Worm (Caenorhabditis elegans) whole organism, late embryonic: ENCODE measurements around the gene K10C9.4.

Experiments
- C08G9.2 ChIP-seq: sonication (generic microtip); optimal IDR thresholded peaks from 2 replicates; lab custom pipeline; 2016; ENCODE audit warnings: mild to moderate bottlenecking, missing genetic modification characterization, moderate library complexity, missing compliant biosample characterization
- C38D4.7 ChIP-seq: fragments of 200-800 bp; sonication (Bioruptor generic); optimal IDR thresholded peaks from 2 replicates; lab custom pipeline; 2018; ENCODE audit warnings: mild to moderate bottlenecking, missing genetic modification characterization, moderate library complexity, missing compliant biosample characterization
- F13H6.1 ChIP-seq: sonication (generic microtip); optimal IDR thresholded peaks from 2 replicates; lab custom pipeline; 2016; ENCODE audit warnings: missing genetic modification characterization, missing compliant biosample characterization
- K09A11.1 ChIP-seq: sonication (generic microtip); optimal IDR thresholded peaks from 2 replicates; lab custom pipeline; 2017; ENCODE audit warnings: antibody characterized with exemption, mild to moderate bottlenecking, missing genetic modification characterization, missing compliant biosample characterization; ENCODE audit not compliant: insufficient read depth
- T23F11.4 ChIP-seq: fragments of 200-800 bp; sonication (Bioruptor generic); optimal IDR thresholded peaks from 2 replicates; lab custom pipeline; 2018; ENCODE audit warnings: mild to moderate bottlenecking, missing genetic modification characterization, missing compliant biosample characterization
- Y22D7AL.16 ChIP-seq: sonication (generic microtip); optimal IDR thresholded peaks from 2 replicates; lab custom pipeline; 2016; ENCODE audit warnings: missing genetic modification characterization, missing compliant biosample characterization
- ahr-1 ChIP-seq: sonication (generic microtip); optimal IDR thresholded peaks from 2 replicates; lab custom pipeline; 2016; ENCODE audit warnings: missing genetic modification characterization, missing compliant biosample characterization
- ceh-14 ChIP-seq: sonication (generic microtip); optimal IDR thresholded peaks from 2 replicates; lab custom pipeline; 2016; ENCODE audit warnings: missing genotype, missing genetic modification characterization, missing compliant biosample characterization
- ceh-19 ChIP-seq: fragments of 200-800 bp; sonication (Bioruptor generic); optimal IDR thresholded peaks from 2 replicates; lab custom pipeline; 2018; ENCODE audit warnings: mild to moderate bottlenecking, missing genetic modification characterization, missing compliant biosample characterization
- ceh-2 ChIP-seq: sonication (generic microtip); optimal IDR thresholded peaks from 2 replicates; lab custom pipeline; 2016; ENCODE audit warnings: missing genotype, missing genetic modification characterization, missing compliant biosample characterization
- ceh-22 ChIP-seq: sonication (generic microtip); optimal IDR thresholded peaks from 2 replicates; lab custom pipeline; 2017; ENCODE audit warnings: missing biosample characterization, missing genetic modification characterization
- ceh-30 ChIP-seq: fragments of 150-350 bp; optimal IDR thresholded peaks from 2 replicates; lab custom pipeline; 2014; ENCODE audit warnings: missing biosample characterization, missing genetic modification characterization
- ets-4 ChIP-seq: sonication (generic microtip); optimal IDR thresholded peaks from 2 replicates; lab custom pipeline; 2016; ENCODE audit warnings: missing genetic modification characterization, missing compliant biosample characterization
- fax-1 ChIP-seq: sonication (generic microtip); optimal IDR thresholded peaks from 2 replicates; lab custom pipeline; 2016; ENCODE audit warnings: missing genotype, missing genetic modification characterization, missing compliant biosample characterization
- fkh-10 ChIP-seq: fragments of 150-350 bp; optimal IDR thresholded peaks from 2 replicates; lab custom pipeline; 2014; ENCODE audit warnings: missing biosample characterization, missing genetic modification reagents, missing genetic modification characterization
- fkh-6 ChIP-seq: sonication (generic microtip); optimal IDR thresholded peaks from 2 replicates; lab custom pipeline; 2016; ENCODE audit warnings: missing genetic modification characterization, missing compliant biosample characterization
- gmeb-2 ChIP-seq: sonication (generic microtip); optimal IDR thresholded peaks from 2 replicates; lab custom pipeline; 2016; ENCODE audit warnings: missing genetic modification characterization, inconsistent platforms, missing compliant biosample characterization
- hlh-13 ChIP-seq: fragments of 200-800 bp; sonication (Bioruptor generic); optimal IDR thresholded peaks from 2 replicates; lab custom pipeline; 2018; ENCODE audit warnings: mild to moderate bottlenecking, missing genetic modification characterization, missing compliant biosample characterization
- hlh-30 ChIP-seq: sonication (generic microtip); optimal IDR thresholded peaks from 2 replicates; lab custom pipeline; 2017; ENCODE audit warnings: antibody characterized with exemption, missing genetic modification characterization, missing compliant biosample characterization; ENCODE audit not compliant: insufficient read depth
- hlh-6 ChIP-seq: sonication (generic microtip); optimal IDR thresholded peaks from 2 replicates; lab custom pipeline; 2016; ENCODE audit warnings: missing genotype, missing genetic modification characterization, missing compliant biosample characterization
- lin-11 ChIP-seq: fragments of 200-800 bp; sonication (Bioruptor generic); optimal IDR thresholded peaks from 2 replicates; lab custom pipeline; 2018; ENCODE audit warnings: mild to moderate bottlenecking, missing genetic modification characterization, missing compliant biosample characterization
- nhr-232 ChIP-seq: sonication (generic microtip); optimal IDR thresholded peaks from 2 replicates; lab custom pipeline; 2016; ENCODE audit warnings: missing genetic modification characterization, missing compliant biosample characterization
- pat-9 ChIP-seq: fragments of 200-800 bp; sonication (Bioruptor generic); optimal IDR thresholded peaks from 2 replicates; lab custom pipeline; 2018; ENCODE audit warnings: mild to moderate bottlenecking, missing genetic modification characterization, moderate library complexity, missing compliant biosample characterization
- pax-1 ChIP-seq: fragments of 150-350 bp; optimal IDR thresholded peaks from 2 replicates; lab custom pipeline; 2014; ENCODE audit warnings: missing biosample characterization, missing genetic modification characterization
- pros-1 ChIP-seq: fragments of 150-350 bp; optimal IDR thresholded peaks from 2 replicates; lab custom pipeline; 2014; ENCODE audit warnings: missing biosample characterization, missing genetic modification reagents, missing genetic modification characterization
- tbx-7 ChIP-seq: sonication (generic microtip); optimal IDR thresholded peaks from 2 replicates; lab custom pipeline; 2016; ENCODE audit warnings: missing genotype, missing genetic modification characterization, missing compliant biosample characterization
- ttx-3 ChIP-seq: sonication (generic microtip); optimal IDR thresholded peaks from 2 replicates; lab custom pipeline; 2016; ENCODE audit warnings: missing genetic modification reagents, missing genetic modification characterization, missing compliant biosample characterization
- unc-86 ChIP-seq: sonication (generic microtip); optimal IDR thresholded peaks from 2 replicates; lab custom pipeline; 2016; ENCODE audit warnings: missing genetic modification characterization, missing compliant biosample characterization

The K10C9.4 gene

DNA sequence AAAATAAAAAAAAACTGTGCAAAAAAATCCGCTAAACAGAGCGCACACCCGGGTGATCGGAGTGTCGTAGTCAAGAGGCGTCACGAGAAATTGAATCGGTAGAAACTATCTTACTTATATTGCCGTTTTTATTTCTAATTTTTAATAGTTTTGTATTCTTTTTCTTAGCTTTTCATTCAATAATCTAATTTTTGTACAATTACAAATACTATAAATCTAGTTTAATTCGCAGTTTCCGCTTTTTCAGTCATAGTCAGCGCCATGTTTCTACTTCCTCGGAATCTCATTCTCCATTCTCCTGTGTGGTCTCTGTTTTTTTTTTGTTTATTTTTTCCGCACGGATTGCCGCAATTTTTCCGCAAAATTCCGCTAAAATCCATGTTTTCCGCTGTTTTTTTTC lies 49.0 kb downstream of the K10C9.4 start (continued):
- no peak for TF ChIP-seq ceh-30 (tag; lab: Kevin White, UChicago)
- TF ChIP-seq lin-11 (tag; lab: Kevin White, UChicago), result no peak
- TF ChIP-seq ahr-1 (tag; lab: Kevin White, UChicago), result peak; percentile 96
- TF ChIP-seq fax-1, result peak; percentile 97
- peak; percentile 89 for TF ChIP-seq unc-86 (tag; lab: Kevin White, UChicago)
- peak; percentile 88 for TF ChIP-seq F13H6.1 (tag; lab: Kevin White, UChicago)
- peak; percentile 41 for TF ChIP-seq gmeb-2 (tag; lab: Kevin White, UChicago)
- peak; percentile 99 for TF ChIP-seq ceh-2 (tag; lab: Kevin White, UChicago)
- TF ChIP-seq Y22D7AL.16 (tag; lab: Kevin White, UChicago), result peak; percentile 35
- peak; percentile 99 for TF ChIP-seq tbx-7
- no peak for TF ChIP-seq pax-1 (tag; lab: Kevin White, UChicago)
- peak; percentile 25 for TF ChIP-seq nhr-232 (tag; lab: Kevin White, UChicago)
- peak; percentile 80 for TF ChIP-seq ceh-19 (GFP tag; lab: Kevin White, UChicago)
- peak; percentile 86 for TF ChIP-seq ttx-3
- peak; percentile 98 for TF ChIP-seq ets-4 (tag; lab: Kevin White, UChicago)
- TF ChIP-seq hlh-13 (GFP tag; lab: Kevin White, UChicago), result no peak
- TF ChIP-seq C38D4.7, result peak; percentile 68
- peak; percentile 97 for TF ChIP-seq C08G9.2 (tag; lab: Kevin White, UChicago)
- no peak for TF ChIP-seq pros-1 (tag; lab: Kevin White, UChicago)

- TF ChIP-seq K09A11.1 (no peak), fkh-10 (no peak), C08G9.2 (tag; lab: Kevin White, UChicago) (no peak), ceh-30 (tag; lab: Kevin White, UChicago) (no peak), F13H6.1 (tag; lab: Kevin White, UChicago) (no peak), hlh-30 (tag; lab: Kevin White, UChicago) (no peak), pat-9 (tag; lab: Kevin White, UChicago) (no peak), ceh-14 (no peak), ceh-22 (tag; lab: Kevin White, UChicago) (no peak), fkh-6 (no peak)
These were observed 49.4 kb downstream of the K10C9.4 start, which contains the start of gene Y50D4C.5 for ce11 chrV:1003400-1003799. TSS of gene Y50D4C.5 (minus strand) at chrV:1003744.

DNA sequence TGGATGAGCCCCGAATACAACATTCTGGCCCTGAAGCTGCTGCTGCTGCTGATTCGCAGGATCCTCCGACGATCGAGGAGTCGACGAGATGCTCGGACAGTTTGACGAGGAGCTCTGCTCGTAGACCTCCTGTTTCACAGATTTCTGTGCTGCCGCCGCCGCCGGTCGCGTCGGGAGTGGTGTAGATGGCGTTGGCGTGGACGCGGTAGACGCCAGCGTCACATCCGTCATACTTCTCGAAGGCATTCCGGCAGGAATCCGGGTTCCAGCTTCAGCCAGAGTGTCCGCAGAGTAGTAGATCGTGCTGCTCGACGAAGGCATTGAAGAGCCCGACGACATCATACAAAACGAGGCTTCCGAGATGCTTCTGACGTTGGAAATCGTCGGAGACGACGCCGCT lies 51.7 kb downstream of the K10C9.4 start:
- peak; percentile 16 for TF ChIP-seq hlh-6 (tag; lab: Kevin White, UChicago)
- no peak for TF ChIP-seq T23F11.4 (GFP tag; lab: Kevin White, UChicago)
- no peak for TF ChIP-seq ceh-19 (GFP tag; lab: Kevin White, UChicago)
